Fruit fly (Drosophila melanogaster) Kc167 (cell line): ENCODE measurements around the gene CG7332.

Experiments used
- Sin3A ChIP-seq: fragments of >200 bp; optimal IDR thresholded peaks from 2 replicates; lab custom pipeline; 2018; ENCODE audit warnings: missing external identifiers
- insv ChIP-seq: fragments of >200 bp; optimal IDR thresholded peaks from 3 replicates; lab custom pipeline; 2018; ENCODE audit warnings: missing external identifiers
- ttk ChIP-seq: sonication (Bioruptor generic); optimal IDR thresholded peaks from 2 replicates; lab custom pipeline; 2017; ENCODE audit warnings: missing external identifiers

DNA sequence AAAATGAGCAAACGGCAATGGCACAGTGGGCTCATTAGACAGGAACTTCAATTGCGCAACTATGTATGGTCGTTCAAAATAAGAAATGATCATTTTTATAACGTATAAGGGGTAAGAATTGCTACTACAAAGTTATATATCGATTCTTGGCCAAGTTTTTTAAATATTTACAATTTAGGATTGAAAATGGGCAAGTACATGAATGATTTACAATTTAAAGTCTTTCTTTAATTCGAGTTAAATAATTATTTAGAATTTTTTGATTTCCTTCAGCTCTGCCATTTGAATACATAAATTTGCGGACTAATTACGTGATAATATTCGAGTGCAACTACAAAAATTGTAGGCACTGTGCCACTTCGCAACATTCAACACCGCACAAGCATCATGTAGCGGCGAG, 40.4 kb downstream of the CG7332 start:
- TF ChIP-seq ttk (lab: Kevin White, UChicago) = no peak
- no peak for TF ChIP-seq insv (lab: Kevin White, UChicago)
- no peak for TF ChIP-seq Sin3A
